Worm (Caenorhabditis elegans): ENCODE data around the gene fipr-20.

The fipr-20 gene

DNA sequence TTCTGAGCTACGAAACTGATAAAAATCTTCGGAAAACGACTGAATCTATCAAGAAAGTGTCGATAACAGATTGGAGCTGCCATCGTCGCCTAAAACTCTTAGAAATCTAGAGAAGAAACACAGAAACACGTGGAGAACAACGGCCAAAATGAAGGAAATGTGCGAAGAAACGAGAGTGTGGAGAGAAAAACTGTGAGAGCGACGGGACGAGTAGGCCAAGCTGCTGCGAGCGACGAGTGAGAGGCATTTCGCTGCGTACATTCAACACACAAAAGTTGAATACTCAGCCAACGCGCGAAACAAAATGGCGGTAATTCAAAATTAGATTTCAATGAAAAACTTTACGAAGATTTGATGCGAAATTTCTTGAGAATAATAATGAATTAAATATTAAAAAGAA lies 36.2 kb upstream of the fipr-20 start (continued):
- TF ChIP-seq cey-2 (tag; optimal IDR thresholded peaks at IDR 0.05; ENCODE audit: borderline replicate concordance, insufficient read depth) (no peak), ztf-7 (tag; optimal IDR thresholded peaks at IDR 0.05) (no peak), snpc-4 (tag; optimal IDR thresholded peaks at IDR 0.05) (no peak), dmd-8 (GFP tag; IDR thresholded peaks at IDR 0.05) (no peak), nhr-10 (tag; optimal IDR thresholded peaks at IDR 0.05) (peak; percentile 0), ces-1 (GFP tag; optimal IDR thresholded peaks at IDR 0.05) (no peak), daf-16 (GFP tag; optimal IDR thresholded peaks at IDR 0.05) (peak; percentile 40 to 61), daf-16 (tag; optimal IDR thresholded peaks at IDR 0.05) (peak; percentile 63), unc-62 (GFP tag; optimal IDR thresholded peaks at IDR 0.05 in 1 of 2) (peak in 1 of 2 experiments; percentile 89), unc-62 (tag; optimal IDR thresholded peaks at IDR 0.05) (no peak), Y48G9A.11 (GFP tag; IDR thresholded peaks at IDR 0.05) (no peak), nhr-25 (tag; optimal IDR thresholded peaks at IDR 0.05; ENCODE audit: borderline replicate concordance, insufficient read depth) (peak; percentile 29), daf-19 (GFP tag; conservative IDR thresholded peaks at IDR 0.05) (no peak), lin-38 (GFP tag; IDR thresholded peaks at IDR 0.05) (peak; percentile 80), ztf-11 (tag; optimal IDR thresholded peaks at IDR 0.05) (no peak), lim-7 (GFP tag; IDR thresholded peaks at IDR 0.05) (no peak), ZK546.5 (tag; optimal IDR thresholded peaks at IDR 0.05) (no peak), set-16 (GFP tag; IDR thresholded peaks at IDR 0.05) (peak; percentile 50; the same call in 1 of the 2 replicates), ctbp-1 (GFP tag; IDR thresholded peaks at IDR 0.05) (peak; percentile 32; the same call in 1 of the 2 replicates), ceh-62 (tag; optimal IDR thresholded peaks at IDR 0.05) (no peak), R02D3.7 (tag; optimal IDR thresholded peaks at IDR 0.05) (no peak), lin-15B (tag; optimal IDR thresholded peaks at IDR 0.05) (peak; percentile 78), daf-12 (tag; optimal IDR thresholded peaks at IDR 0.05) (no peak), pqm-1 (tag; optimal IDR thresholded peaks at IDR 0.05) (peak; percentile 94), zip-2 (tag; optimal IDR thresholded peaks at IDR 0.05) (no peak), nhr-28 (tag; optimal IDR thresholded peaks at IDR 0.05) (peak; percentile 83), D1046.2 (GFP tag; IDR thresholded peaks at IDR 0.05) (no peak), ceh-28 (tag; optimal IDR thresholded peaks at IDR 0.05) (no peak), spr-1 (tag; optimal IDR thresholded peaks at IDR 0.05) (peak; percentile 66), rbr-2 (tag; optimal IDR thresholded peaks at IDR 0.05) (peak; percentile 83), dve-1 (tag; optimal IDR thresholded peaks at IDR 0.05; ENCODE audit: insufficient read depth) (peak; percentile 89), tag-97 (GFP tag; IDR thresholded peaks at IDR 0.05) (no peak), egl-27 (tag; optimal IDR thresholded peaks at IDR 0.05) (no peak), daf-8 (GFP tag; IDR thresholded peaks at IDR 0.05) (no peak), lir-3 (tag; optimal IDR thresholded peaks at IDR 0.05) (no peak), mdt-29 (GFP tag; IDR thresholded peaks at IDR 0.05) (no peak), nhr-77 (tag; optimal IDR thresholded peaks at IDR 0.05) (peak; percentile 91), T26A8.4 (GFP tag; IDR thresholded peaks at IDR 0.05) (peak; percentile 70), F49E8.2 (tag; optimal IDR thresholded peaks at IDR 0.05; ENCODE audit: borderline replicate concordance) (no peak), aly-2 (tag; optimal IDR thresholded peaks at IDR 0.05) (no peak), vab-7 (GFP tag; IDR thresholded peaks at IDR 0.05) (0 out of 2 replicates have a peak, but pooled peaks have one; percentile 50), mep-1 (tag; optimal IDR thresholded peaks at IDR 0.05) (peak; percentile 96), lin-1 (GFP tag; IDR thresholded peaks at IDR 0.05) (peak; percentile 70), nhr-41 (GFP tag; IDR thresholded peaks at IDR 0.05) (no peak), hmg-1.1 (GFP tag; IDR thresholded peaks at IDR 0.05) (peak; percentile 86), mxl-3 (GFP tag; optimal IDR thresholded peaks at IDR 0.05) (peak; percentile 99), ZK337.2 (GFP tag; IDR thresholded peaks at IDR 0.05) (no peak), dmd-6 (GFP tag; IDR thresholded peaks at IDR 0.05) (peak; percentile 91), fkh-10 (GFP tag; optimal IDR thresholded peaks at IDR 0.05) (peak; percentile 91), egl-43 (GFP tag; IDR thresholded peaks at IDR 0.05) (no peak; the same call in 1 of the 2 replicates), dpl-1 (GFP tag; optimal IDR thresholded peaks at IDR 0.05) (peak; percentile 96), gei-8 (GFP tag; optimal IDR thresholded peaks at IDR 0.05) (no peak), nhr-76 (tag; optimal IDR thresholded peaks at IDR 0.05) (no peak)

All from whole organism, L4 larva.